Fruit fly (Drosophila melanogaster) whole organism, embryonic: Measurements from ENCODE around the gene Scgalpha.

ENCODE experiments used
- Ada2b ChIP-seq: fragments of 200-800 bp; sonication (Bioruptor generic); IDR thresholded peaks from 2 replicates; pipeline ENCODE4 v1.3.6; 2022; ENCODE audit warnings: missing biosample characterization, missing genetic modification characterization
- Adf1 ChIP-seq: fragments of 200-800 bp; sonication (Bioruptor generic); IDR thresholded peaks from 2 replicates; pipeline ENCODE4 v1.3.6; 2022; ENCODE audit warnings: missing biosample characterization, missing genetic modification characterization
- CG1024 ChIP-seq: fragments of 200-800 bp; sonication (Bioruptor generic); IDR thresholded peaks from 2 replicates; pipeline ENCODE4 v1.3.6; 2022; ENCODE audit warnings: missing biosample characterization, missing genetic modification characterization
- CG10321 ChIP-seq: fragments of 200-800 bp; sonication (Bioruptor generic); IDR thresholded peaks from 2 replicates; pipeline ENCODE4 v1.3.6; 2022; ENCODE audit warnings: missing biosample characterization, missing genetic modification characterization
- CG10959 ChIP-seq: fragments of 200-800 bp; sonication (Bioruptor generic); IDR thresholded peaks from 2 replicates; pipeline ENCODE4 v1.3.6; 2022; ENCODE audit warnings: missing biosample characterization, missing genetic modification characterization
- CG11247 ChIP-seq: fragments of 200-800 bp; sonication (Bioruptor generic); IDR thresholded peaks from 2 replicates; pipeline ENCODE4 v1.3.6; 2022; ENCODE audit warnings: missing biosample characterization, missing genetic modification characterization
- CG12769 ChIP-seq: fragments of 200-800 bp; sonication (Bioruptor generic); optimal IDR thresholded peaks from 2 replicates; lab custom pipeline; 2019; ENCODE audit warnings: missing biosample characterization, mild to moderate bottlenecking, missing genetic modification characterization, moderate library complexity
- CG17361 ChIP-seq: fragments of 200-800 bp; sonication (Bioruptor generic); IDR thresholded peaks from 3 replicates; pipeline ENCODE4 v1.3.6; 2022; ENCODE audit warnings: missing biosample characterization, missing genetic modification characterization
- CG1832 ChIP-seq: fragments of 200-800 bp; sonication (Bioruptor generic); optimal IDR thresholded peaks from 2 replicates; lab custom pipeline; 2017; ENCODE audit warnings: missing biosample characterization, mild to moderate bottlenecking, missing genetic modification characterization, inconsistent platforms
- CG2199 ChIP-seq: fragments of 200-800 bp; sonication (Bioruptor generic); IDR thresholded peaks from 3 replicates; pipeline ENCODE4 v1.3.6; 2022; ENCODE audit warnings: missing biosample characterization, missing genetic modification characterization
- CG2889 ChIP-seq: fragments of 200-800 bp; sonication (Bioruptor generic); IDR thresholded peaks from 3 replicates; pipeline ENCODE4 v1.3.6; 2022; ENCODE audit warnings: missing biosample characterization, missing genetic modification characterization
- CG3407 ChIP-seq: fragments of 200-800 bp; sonication (Bioruptor generic); optimal IDR thresholded peaks from 2 replicates; lab custom pipeline; 2018; ENCODE audit warnings: missing biosample characterization, mild to moderate bottlenecking, missing genetic modification characterization
- CG3847 ChIP-seq: fragments of 200-800 bp; sonication (Bioruptor generic); IDR thresholded peaks from 2 replicates; pipeline ENCODE4 v1.3.6; 2022; ENCODE audit warnings: missing biosample characterization, missing genetic modification characterization
- CG4424 ChIP-seq: fragments of 200-800 bp; sonication (Bioruptor generic); optimal IDR thresholded peaks from 3 replicates; lab custom pipeline; 2016; ENCODE audit warnings: missing biosample characterization, missing genetic modification characterization
- CG5953 ChIP-seq: fragments of 200-800 bp; sonication (Bioruptor generic); IDR thresholded peaks from 2 replicates; pipeline ENCODE4 v1.3.6; 2022; ENCODE audit warnings: missing biosample characterization, missing genetic modification characterization
- CG7372 ChIP-seq: fragments of 200-800 bp; sonication (Bioruptor generic); IDR thresholded peaks from 2 replicates; pipeline ENCODE4 v1.3.6; 2022; ENCODE audit warnings: missing biosample characterization, missing genetic modification characterization
- CG8765 ChIP-seq: fragments of 200-800 bp; sonication (Bioruptor generic); IDR thresholded peaks from 2 replicates; pipeline ENCODE4 v1.3.6; 2022; ENCODE audit warnings: missing biosample characterization, missing genetic modification characterization
- CG9215 ChIP-seq: fragments of 200-800 bp; sonication (Bioruptor generic); IDR thresholded peaks from 2 replicates; pipeline ENCODE4 v1.3.6; 2022; ENCODE audit warnings: missing biosample characterization, missing genetic modification characterization
- CG9817 ChIP-seq: fragments of 200-800 bp; sonication (Bioruptor generic); optimal IDR thresholded peaks from 2 replicates; lab custom pipeline; 2018; ENCODE audit warnings: missing biosample characterization, mild to moderate bottlenecking, missing genetic modification characterization, moderate library complexity
- CoRest ChIP-seq: fragments of 200-800 bp; sonication (Bioruptor generic); optimal IDR thresholded peaks from 3 replicates; lab custom pipeline; 2018; ENCODE audit warnings: missing biosample characterization, mild to moderate bottlenecking, missing genetic modification characterization, moderate library complexity
- Deaf1 ChIP-seq: fragments of 200-800 bp; optimal IDR thresholded peaks from 3 replicates; lab custom pipeline; 2019; ENCODE audit warnings: missing biosample characterization, mild to moderate bottlenecking, missing genetic modification characterization, moderate library complexity
- Dfd ChIP-seq, 2 experiments: fragments of >200 bp; optimal IDR thresholded peaks; 2 replicates each; lab custom pipeline; 2017; ENCODE audit warnings: missing biosample characterization in 2 of 2, missing genetic modification characterization in 2 of 2
- E2f1 ChIP-seq: fragments of 200-800 bp; sonication (Bioruptor generic); IDR thresholded peaks from 2 replicates; pipeline ENCODE4 v1.3.6; 2022; ENCODE audit warnings: missing biosample characterization, missing genetic modification characterization
- E2f2 ChIP-seq: fragments of 200-800 bp; sonication (Bioruptor generic); IDR thresholded peaks from 2 replicates; pipeline ENCODE4 v1.3.6; 2022; ENCODE audit warnings: missing biosample characterization, missing genetic modification characterization
- Ets65A ChIP-seq: fragments of 200-800 bp; sonication (Bioruptor generic); peaks from one replicate; lab custom pipeline; 2016; ENCODE audit warnings: missing biosample characterization, missing genetic modification characterization
- Gug ChIP-seq: fragments of 200-800 bp; sonication (Bioruptor generic); IDR thresholded peaks from 4 replicates; pipeline ENCODE4 v1.3.6; 2022; ENCODE audit warnings: missing biosample characterization, missing genetic modification characterization
- H2.0 ChIP-seq: fragments of 200-800 bp; sonication (Bioruptor generic); IDR thresholded peaks from 2 replicates; pipeline ENCODE4 v1.3.6; 2022; ENCODE audit warnings: missing biosample characterization, missing genetic modification characterization
- Jarid2 ChIP-seq: fragments of 200-800 bp; sonication (Bioruptor generic); optimal IDR thresholded peaks from 3 replicates; lab custom pipeline; 2017; ENCODE audit warnings: mild to moderate bottlenecking, missing biosample characterization, missing genetic modification reagents, missing genetic modification characterization
- MESR4 ChIP-seq: fragments of 200-800 bp; sonication (Bioruptor generic); optimal IDR thresholded peaks from 2 replicates; lab custom pipeline; 2018; ENCODE audit warnings: missing biosample characterization, mild to moderate bottlenecking, missing genetic modification characterization, moderate library complexity
- Max ChIP-seq: fragments of 200-800 bp; sonication (Bioruptor generic); optimal IDR thresholded peaks from 2 replicates; lab custom pipeline; 2016; ENCODE audit warnings: missing biosample characterization, mild to moderate bottlenecking, missing genetic modification characterization
- Ravus ChIP-seq: fragments of 200-800 bp; sonication (Bioruptor generic); IDR thresholded peaks from 2 replicates; pipeline ENCODE4 v1.3.6; 2022; ENCODE audit warnings: missing biosample characterization, missing genetic modification characterization
- Scr ChIP-seq: fragments of 200-800 bp; sonication (Bioruptor generic); IDR thresholded peaks from 2 replicates; pipeline ENCODE4 v1.3.6; 2022; ENCODE audit warnings: missing biosample characterization, missing genetic modification characterization; ENCODE audit not compliant: partially characterized antibody
- Xrp1 ChIP-seq: fragments of 200-800 bp; sonication (Bioruptor generic); IDR thresholded peaks from 2 replicates; pipeline ENCODE4 v1.3.6; 2022; ENCODE audit warnings: missing biosample characterization, missing genetic modification characterization
- bcd ChIP-seq: fragments of 200-800 bp; sonication (Bioruptor generic); optimal IDR thresholded peaks from 2 replicates; lab custom pipeline; 2017; ENCODE audit warnings: missing biosample characterization, mild to moderate bottlenecking, missing genetic modification characterization
- btn ChIP-seq: fragments of 200-800 bp; sonication (Bioruptor generic); optimal IDR thresholded peaks from 2 replicates; lab custom pipeline; 2016; ENCODE audit warnings: missing biosample characterization, missing genetic modification characterization
- cato ChIP-seq: fragments of 200-800 bp; sonication (Bioruptor generic); optimal IDR thresholded peaks from 2 replicates; lab custom pipeline; 2016; ENCODE audit warnings: missing biosample characterization, missing genetic modification characterization, borderline replicate concordance
- croc ChIP-seq: fragments of 200-800 bp; sonication (Bioruptor generic); conservative IDR thresholded peaks from 3 replicates; pipeline ENCODE4 v1.3.6; 2022; ENCODE audit warnings: missing biosample characterization, missing genetic modification characterization
- dimm ChIP-seq: fragments of 200-800 bp; sonication (Bioruptor generic); IDR thresholded peaks from 2 replicates; pipeline ENCODE4 v1.3.6; 2022; ENCODE audit warnings: missing biosample characterization, missing genetic modification characterization
- dmrt99B ChIP-seq: fragments of 200-800 bp; sonication (Bioruptor generic); optimal IDR thresholded peaks from 2 replicates; lab custom pipeline; 2018; ENCODE audit warnings: missing biosample characterization, mild to moderate bottlenecking, missing genetic modification characterization, moderate library complexity
- dpn ChIP-seq, 2 experiments: fragments of 200-800 bp; sonication (Bioruptor generic); optimal IDR thresholded peaks; 3 replicates each; lab custom pipeline; 2016; ENCODE audit warnings: missing biosample characterization in 2 of 2, missing genetic modification characterization in 2 of 2
- emc ChIP-seq: fragments of 200-800 bp; sonication (Bioruptor generic); optimal IDR thresholded peaks from 2 replicates; lab custom pipeline; 2016; ENCODE audit warnings: missing biosample characterization, missing genetic modification characterization
- fru ChIP-seq: fragments of >200 bp; optimal IDR thresholded peaks from 2 replicates; lab custom pipeline; 2017
- mam ChIP-seq: fragments of 200-800 bp; sonication (Bioruptor generic); optimal IDR thresholded peaks from 3 replicates; lab custom pipeline; 2016; ENCODE audit warnings: missing biosample characterization, missing genetic modification characterization
- prd ChIP-seq, 3 experiments: fragments of >200 bp in 2 of 3; fragments of 200-800 bp in 1 of 3; sonication (Bioruptor generic) in 1 of 3; optimal IDR thresholded peaks in 2 of 3; IDR thresholded peaks in 1 of 3; 2 replicates in 2 of 3; 3 replicates in 1 of 3; pipeline versions ENCODE4 v1.3.6 to Lab custom; 2017 to 2022; ENCODE audit warnings: missing biosample characterization in 1 of 3, missing genetic modification characterization in 1 of 3
- repo ChIP-seq: fragments of 200-800 bp; sonication (Bioruptor generic); optimal IDR thresholded peaks from 2 replicates; lab custom pipeline; 2016; ENCODE audit warnings: missing biosample characterization, missing genetic modification characterization
- sd ChIP-seq: fragments of 200-800 bp; sonication (Bioruptor generic); optimal IDR thresholded peaks from 3 replicates; lab custom pipeline; 2018; ENCODE audit warnings: missing biosample characterization, mild to moderate bottlenecking, missing genetic modification characterization, moderate library complexity
- sisA ChIP-seq: fragments of 200-800 bp; sonication (Bioruptor generic); IDR thresholded peaks from 2 replicates; pipeline ENCODE4 v1.3.6; 2022; ENCODE audit warnings: missing biosample characterization, missing genetic modification characterization
- slbo ChIP-seq: fragments of 200-800 bp; sonication (Bioruptor generic); IDR thresholded peaks from 2 replicates; pipeline ENCODE4 v1.3.6; 2022; ENCODE audit warnings: missing biosample characterization, missing genetic modification characterization
- sug ChIP-seq: fragments of 200-800 bp; optimal IDR thresholded peaks from 2 replicates; lab custom pipeline; 2019; ENCODE audit warnings: missing biosample characterization, mild to moderate bottlenecking, missing genetic modification characterization, moderate library complexity
- toy ChIP-seq: fragments of 200-800 bp; sonication (Bioruptor generic); IDR thresholded peaks from 2 replicates; pipeline ENCODE4 v1.3.6; 2022; ENCODE audit warnings: missing biosample characterization, missing genetic modification characterization
- unpg ChIP-seq: fragments of 200-800 bp; sonication (Bioruptor generic); optimal IDR thresholded peaks from 3 replicates; lab custom pipeline; 2018; ENCODE audit warnings: missing biosample characterization, mild to moderate bottlenecking, missing genetic modification characterization, moderate library complexity
- zfh2 ChIP-seq: fragments of 200-800 bp; sonication (Bioruptor generic); optimal IDR thresholded peaks from 2 replicates; lab custom pipeline; 2016; ENCODE audit warnings: missing biosample characterization, missing genetic modification characterization

The Scgalpha gene

dm6 chr2L:8350560-8351171, 47.4 kb downstream of the Scgalpha start (continued):
- peak; percentile 65 for TF ChIP-seq CG12769 (tag; lab: Kevin White, UChicago)
- TF ChIP-seq Ets65A (GFP tag; lab: Kevin White, UChicago): no peak
- TF ChIP-seq cato: no peak
- peak; percentile 46 for TF ChIP-seq sug
- peak; percentile 33 for TF ChIP-seq CoRest (tag; lab: Kevin White, UChicago)
- no peak for TF ChIP-seq Deaf1 (tag; lab: Kevin White, UChicago)
- TF ChIP-seq E2f2 (GFP tag; lab: Robert Waterston, UW): no peak; the same call in 1 of the 2 replicates
- no peak for TF ChIP-seq CG2199
- TF ChIP-seq sisA (GFP tag; lab: Robert Waterston, UW): no peak
- TF ChIP-seq CG8765 (GFP tag; lab: Robert Waterston, UW): no peak
- no peak for TF ChIP-seq Gug
- no peak for TF ChIP-seq repo
- peak; percentile 19 for TF ChIP-seq Jarid2 (GFP tag; lab: Kevin White, UChicago)
- no peak for TF ChIP-seq CG11247 (GFP tag; lab: Robert Waterston, UW)
- no peak for TF ChIP-seq CG17361 (GFP tag; lab: Robert Waterston, UW)
- TF ChIP-seq dmrt99B (tag; lab: Kevin White, UChicago): peak; percentile 25
- TF ChIP-seq CG7372 (GFP tag; lab: Robert Waterston, UW): peak; percentile 68
- TF ChIP-seq H2.0 (GFP tag; lab: Robert Waterston, UW): 0 out of 2 replicates have a peak, but pooled peaks have one; percentile 8
- TF ChIP-seq CG10321 (GFP tag; lab: Robert Waterston, UW): no peak
- TF ChIP-seq E2f1 (GFP tag; lab: Robert Waterston, UW): no peak
- TF ChIP-seq emc (GFP tag; lab: Kevin White, UChicago): no peak
- peak; percentile 95 for TF ChIP-seq sd (tag; lab: Kevin White, UChicago)
- no peak for TF ChIP-seq bcd (GFP tag; lab: Kevin White, UChicago)
- no peak for TF ChIP-seq Adf1 (GFP tag; lab: Robert Waterston, UW)
- no peak for TF ChIP-seq btn
- no peak for TF ChIP-seq mam
- TF ChIP-seq Ravus (GFP tag; lab: Robert Waterston, UW): no peak
- TF ChIP-seq CG1024 (GFP tag; lab: Robert Waterston, UW): no peak
- no peak for TF ChIP-seq Xrp1 (GFP tag; lab: Robert Waterston, UW)
- no peak for TF ChIP-seq MESR4
- no peak for TF ChIP-seq Scr
- no peak for TF ChIP-seq CG2889 (GFP tag; lab: Robert Waterston, UW)
- TF ChIP-seq CG3407: peak; percentile 32
- TF ChIP-seq CG1832 (GFP tag; lab: Kevin White, UChicago): no peak
- TF ChIP-seq unpg: peak; percentile 46
- TF ChIP-seq zfh2: no peak
- no peak for TF ChIP-seq dimm
- TF ChIP-seq prd (optimal IDR thresholded peaks at IDR 0.05; lab: Kevin White, UChicago): no peak
- TF ChIP-seq prd (GFP tag; IDR thresholded peaks at IDR 0.05; lab: Robert Waterston, UW): no peak
- peak in 1 of 2 experiments; percentile 21 for TF ChIP-seq dpn (GFP tag; optimal IDR thresholded peaks at IDR 0.05; lab: Kevin White, UChicago)
- no peak for TF ChIP-seq CG4424
- no peak for TF ChIP-seq toy
- no peak for TF ChIP-seq CG3847 (GFP tag; lab: Robert Waterston, UW)
- TF ChIP-seq fru: no peak
- no peak for TF ChIP-seq slbo (GFP tag; lab: Robert Waterston, UW)
- TF ChIP-seq Max (GFP tag; lab: Kevin White, UChicago): no peak
- TF ChIP-seq croc (GFP tag; lab: Robert Waterston, UW): no peak
- TF ChIP-seq Dfd (GFP tag; optimal IDR thresholded peaks at IDR 0.05; lab: Kevin White, UChicago): no peak
- TF ChIP-seq Ada2b: peak; percentile 12; the same call in 1 of the 2 replicates
- no peak for TF ChIP-seq CG9215
- TF ChIP-seq CG10959 (GFP tag; lab: Robert Waterston, UW): no peak
- TF ChIP-seq CG5953 (GFP tag; lab: Robert Waterston, UW): no peak
- peak; percentile 12 for TF ChIP-seq CG9817 (tag; lab: Kevin White, UChicago)
